Worm (Caenorhabditis elegans): Measurements from ENCODE around the gene C05E11.3.

C05E11.3 gene

DNA sequence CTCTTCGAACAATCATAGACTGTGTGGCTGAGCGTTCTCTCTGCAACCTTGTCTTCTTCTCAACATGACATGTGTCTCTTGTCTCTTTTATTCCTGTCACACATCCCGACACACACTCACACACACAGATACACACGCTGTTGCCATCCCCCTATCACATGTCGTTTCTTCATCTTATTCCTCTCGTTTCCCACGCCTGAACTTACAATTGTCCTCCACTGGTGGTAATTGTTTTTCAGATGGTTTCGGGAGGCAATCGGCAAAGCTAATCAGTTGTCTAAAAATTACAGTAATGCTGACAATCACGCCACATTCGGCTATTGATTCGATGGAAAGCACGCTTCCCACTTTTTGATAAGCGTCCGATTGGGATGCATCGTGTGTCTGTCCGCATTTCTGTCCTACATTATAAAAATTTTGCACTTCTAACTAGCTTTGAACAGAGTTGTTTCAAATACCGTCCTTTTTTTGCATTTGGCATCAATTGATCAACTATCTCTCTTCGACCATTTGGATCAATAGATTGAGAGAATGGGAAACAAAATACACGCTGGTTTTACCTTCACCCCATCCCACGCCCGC is 45.8 kb upstream of the C05E11.3 start, which contains the start of gene nhr-35 (continued):
- TF ChIP-seq spr-1 (tag; optimal IDR thresholded peaks at IDR 0.05) (no peak), ceh-44 (GFP tag; IDR thresholded peaks at IDR 0.05) (no peak), hmg-1.1 (GFP tag; IDR thresholded peaks at IDR 0.05) (peak; percentile 64), mes-2 (tag; optimal IDR thresholded peaks at IDR 0.05; ENCODE audit: poor library complexity, severe bottlenecking) (peak; percentile 38), php-3 (GFP tag; IDR thresholded peaks at IDR 0.05) (peak; percentile 84), fos-1 (tag; optimal IDR thresholded peaks at IDR 0.05) (no peak), zip-2 (tag; optimal IDR thresholded peaks at IDR 0.05) (no peak), madf-9 (GFP tag; conservative IDR thresholded peaks at IDR 0.05) (no peak), daf-8 (GFP tag; IDR thresholded peaks at IDR 0.05) (no peak), nhr-6 (tag; optimal IDR thresholded peaks at IDR 0.05) (no peak), tag-97 (GFP tag; IDR thresholded peaks at IDR 0.05) (no peak), dpl-1 (GFP tag; optimal IDR thresholded peaks at IDR 0.05) (peak; percentile 9), hif-1 (tag; optimal IDR thresholded peaks at IDR 0.05) (peak in 1 of 2 experiments; percentile 68), nhr-25 (tag; optimal IDR thresholded peaks at IDR 0.05; ENCODE audit: borderline replicate concordance, insufficient read depth) (no peak), arid-1 (GFP tag; conservative IDR thresholded peaks at IDR 0.05) (0 out of 2 replicates have a peak, but pooled peaks have one; percentile 15), zfp-3 (GFP tag; conservative IDR thresholded peaks at IDR 0.05) (no peak), sdz-12 (GFP tag; optimal IDR thresholded peaks at IDR 0.05) (no peak), hlh-11 (tag; optimal IDR thresholded peaks at IDR 0.05) (peak; percentile 98), saeg-2 (GFP tag; IDR thresholded peaks at IDR 0.05) (peak; percentile 75), spr-3 (GFP tag; optimal IDR thresholded peaks at IDR 0.05) (no peak), nhr-111 (GFP tag; optimal IDR thresholded peaks at IDR 0.05) (no peak), snpc-4 (tag; optimal IDR thresholded peaks at IDR 0.05) (no peak), lin-29 (GFP tag; IDR thresholded peaks at IDR 0.05) (no peak), egl-27 (tag; optimal IDR thresholded peaks at IDR 0.05) (no peak), Y75B8A.6 (GFP tag; IDR thresholded peaks at IDR 0.05) (no peak), daf-19 (GFP tag; conservative IDR thresholded peaks at IDR 0.05) (0 out of 2 replicates have a peak, but pooled peaks have one; percentile 9), Y48G9A.11 (GFP tag; IDR thresholded peaks at IDR 0.05) (no peak), lin-15B (tag; optimal IDR thresholded peaks at IDR 0.05) (no peak), R02D3.7 (tag; optimal IDR thresholded peaks at IDR 0.05) (no peak), duxl-1 (tag; optimal IDR thresholded peaks at IDR 0.05; ENCODE audit: poor library complexity) (no peak), pha-4 (GFP tag; IDR thresholded peaks at IDR 0.05) (peak; percentile 61), pha-4 (tag; optimal IDR thresholded peaks at IDR 0.05) (no peak), ceh-28 (tag; optimal IDR thresholded peaks at IDR 0.05) (no peak), zfp-2 (tag; optimal IDR thresholded peaks at IDR 0.05) (no peak), fkh-10 (GFP tag; optimal IDR thresholded peaks at IDR 0.05) (no peak), daf-16 (GFP tag; optimal IDR thresholded peaks at IDR 0.05) (peak; percentile 22 to 73), daf-16 (tag; optimal IDR thresholded peaks at IDR 0.05) (peak; percentile 96), cey-2 (tag; optimal IDR thresholded peaks at IDR 0.05; ENCODE audit: borderline replicate concordance, insufficient read depth) (peak; percentile 28), mdt-29 (GFP tag; IDR thresholded peaks at IDR 0.05) (peak; percentile 73; the same call in 1 of the 2 replicates), pqm-1 (tag; optimal IDR thresholded peaks at IDR 0.05) (peak; percentile 91), dve-1 (tag; optimal IDR thresholded peaks at IDR 0.05; ENCODE audit: insufficient read depth) (peak; percentile 94), madf-5 (GFP tag; IDR thresholded peaks at IDR 0.05) (no peak), ceh-32 (tag; optimal IDR thresholded peaks at IDR 0.05; ENCODE audit: poor library complexity) (no peak), mxl-2 (GFP tag; conservative IDR thresholded peaks at IDR 0.05) (peak; percentile 90), lin-38 (GFP tag; IDR thresholded peaks at IDR 0.05) (peak; percentile 36; the same call in 1 of the 2 replicates), dmd-8 (GFP tag; IDR thresholded peaks at IDR 0.05) (no peak), nhr-11 (tag; optimal IDR thresholded peaks at IDR 0.05) (peak; percentile 70), T20F7.1 (GFP tag; optimal IDR thresholded peaks at IDR 0.05) (peak; percentile 79), aha-1 (tag) (peak; percentile 0), mxl-3 (GFP tag; optimal IDR thresholded peaks at IDR 0.05) (peak; percentile 100)

All from whole organism, L4 larva.